Fruit fly (Drosophila melanogaster): ENCODE measurements around the gene strat.

strat gene

DNA sequence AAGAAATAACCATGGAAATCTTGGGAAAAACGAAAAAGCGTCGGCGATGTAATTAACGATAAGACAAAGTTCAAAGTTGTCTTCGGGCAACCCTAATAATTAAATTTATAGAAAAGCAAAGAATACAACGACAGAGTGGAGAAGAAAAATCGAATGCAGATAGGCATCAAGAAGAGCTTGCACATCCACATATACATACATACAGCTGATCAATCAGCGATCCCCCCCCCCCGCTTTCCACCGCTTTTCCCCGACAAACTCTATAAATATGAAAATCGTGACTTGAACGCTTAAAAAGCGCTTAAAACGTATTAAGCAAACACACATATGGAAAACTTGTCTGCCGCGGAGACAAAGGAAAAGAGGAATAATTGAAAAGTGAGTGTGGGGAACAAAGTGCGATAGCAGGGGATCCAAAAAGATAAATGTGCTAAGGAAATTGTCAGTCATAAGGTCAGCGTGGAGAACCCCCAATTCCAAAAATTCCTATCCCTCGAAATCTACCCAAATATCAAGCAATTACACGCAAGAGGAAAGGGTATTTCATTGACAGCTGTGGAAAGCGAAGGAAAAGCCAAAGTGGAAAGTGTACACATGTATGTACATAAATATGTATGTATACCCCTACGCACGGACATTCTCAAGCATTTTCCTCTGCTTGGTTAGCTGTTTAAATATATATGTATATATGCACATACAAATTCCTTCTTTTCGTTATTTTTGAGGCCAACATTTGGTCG lies 30.6 kb upstream of the strat start (continued):
- TF ChIP-seq Sox102F (GFP tag; optimal IDR thresholded peaks at IDR 0.05) (no peak), fd3F (GFP tag; optimal IDR thresholded peaks at IDR 0.05) (no peak), seq (GFP tag; IDR thresholded peaks at IDR 0.05) (no peak), CG7839 (tag; optimal IDR thresholded peaks at IDR 0.05) (no peak), trem (tag; optimal IDR thresholded peaks at IDR 0.05) (no peak), CG12942 (GFP tag; optimal IDR thresholded peaks at IDR 0.05) (no peak), Drgx (GFP tag; IDR thresholded peaks at IDR 0.05) (no peak), CG16815 (GFP tag; optimal IDR thresholded peaks at IDR 0.05) (no peak), MTF-1 (GFP tag; optimal IDR thresholded peaks at IDR 0.05; ENCODE audit: borderline replicate concordance) (peak; percentile 27), CG33557 (GFP tag; optimal IDR thresholded peaks at IDR 0.05) (peak; percentile 73), caup (GFP tag; optimal IDR thresholded peaks at IDR 0.05; ENCODE audit: severe bottlenecking) (no peak), Meics (GFP tag; optimal IDR thresholded peaks at IDR 0.05) (no peak), CG15011 (GFP tag; optimal IDR thresholded peaks at IDR 0.05) (no peak), ap (GFP tag; IDR thresholded peaks at IDR 0.05) (no peak), CG18011 (GFP tag; optimal IDR thresholded peaks at IDR 0.05) (no peak), oc (tag; optimal IDR thresholded peaks at IDR 0.05) (peak; percentile 4), scrt (GFP tag; optimal IDR thresholded peaks at IDR 0.05) (no peak), Chrac-16 (GFP tag; optimal IDR thresholded peaks at IDR 0.05) (no peak), cad (GFP tag; optimal IDR thresholded peaks at IDR 0.05) (no peak), row (GFP tag; IDR thresholded peaks at IDR 0.05) (no peak), tio (GFP tag; optimal IDR thresholded peaks at IDR 0.05) (no peak), Atf-2 (GFP tag; optimal IDR thresholded peaks at IDR 0.05) (no peak), z (GFP tag; IDR thresholded peaks at IDR 0.05) (no peak), CG10979 (tag; optimal IDR thresholded peaks at IDR 0.05) (no peak), ase (GFP tag; IDR thresholded peaks at IDR 0.05) (no peak), tin (GFP tag; optimal IDR thresholded peaks at IDR 0.05) (no peak), twi (tag; optimal IDR thresholded peaks at IDR 0.05) (peak; percentile 68), CG14050 (GFP tag; IDR thresholded peaks at IDR 0.05) (no peak), ara (GFP tag; IDR thresholded peaks at IDR 0.05) (peak; percentile 35; the same call in 1 of the 2 replicates), usp (GFP tag; optimal IDR thresholded peaks at IDR 0.05) (no peak), ssp (GFP tag; IDR thresholded peaks at IDR 0.05) (no peak), gro (GFP tag; optimal IDR thresholded peaks at IDR 0.05) (no peak), CG11456 (GFP tag; IDR thresholded peaks at IDR 0.05) (no peak), tup (GFP tag; optimal IDR thresholded peaks at IDR 0.05) (no peak), Ets97D (GFP tag; optimal IDR thresholded peaks at IDR 0.05) (no peak), fu2 (GFP tag; optimal IDR thresholded peaks at IDR 0.05) (no peak), CG12391 (tag; optimal IDR thresholded peaks at IDR 0.05) (no peak), Dp (GFP tag; optimal IDR thresholded peaks at IDR 0.05) (no peak), CkIIα-i1 (GFP tag; IDR thresholded peaks at IDR 0.05) (no peak), pita (GFP tag; optimal IDR thresholded peaks at IDR 0.05) (no peak), disco-r (GFP tag; optimal IDR thresholded peaks at IDR 0.05) (no peak), inv (GFP tag; IDR thresholded peaks at IDR 0.05; ENCODE audit: partially characterized antibody) (no peak), dysf (GFP tag; IDR thresholded peaks at IDR 0.05) (no peak), wor (GFP tag; IDR thresholded peaks at IDR 0.05) (no peak), tap (tag; optimal IDR thresholded peaks at IDR 0.05) (no peak), mam (GFP tag; optimal IDR thresholded peaks at IDR 0.05) (no peak), bab2 (GFP tag; optimal IDR thresholded peaks at IDR 0.05) (no peak), hb (GFP tag; IDR thresholded peaks at IDR 0.05; ENCODE audit: partially characterized antibody) (no peak), grn (GFP tag; optimal IDR thresholded peaks at IDR 0.05) (peak; percentile 91), CG4820 (GFP tag; optimal IDR thresholded peaks at IDR 0.05) (no peak), CG11398 (GFP tag; optimal IDR thresholded peaks at IDR 0.05) (no peak)

All from whole organism, embryonic.